Worm (Caenorhabditis elegans): ENCODE data around the gene Y53G8AM.4.

DNA sequence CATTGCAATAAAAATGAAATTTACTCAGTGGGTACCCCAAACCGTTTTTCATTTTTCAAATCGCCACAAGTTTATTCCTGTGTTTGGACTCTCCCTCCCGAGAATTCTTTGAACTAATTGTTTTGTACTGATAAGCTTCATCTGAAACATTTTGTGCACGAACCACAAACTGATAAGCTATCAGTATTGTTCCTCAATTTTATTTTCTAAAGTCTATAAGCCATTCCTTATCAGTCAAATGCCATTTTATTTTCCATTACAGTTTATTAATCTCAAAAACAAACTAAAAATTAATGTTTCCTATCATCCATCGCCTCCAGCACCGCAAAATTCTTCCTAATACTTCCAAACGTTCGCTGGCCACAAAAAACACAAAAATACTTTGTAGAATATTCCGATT is 1.7 kb downstream of the Y53G8AM.4 start:
- TF ChIP-seq tra-4 (tag; optimal IDR thresholded peaks at IDR 0.05) (no peak), flt-1 (GFP tag; IDR thresholded peaks at IDR 0.05) (no peak), ama-1 (optimal IDR thresholded peaks at IDR 0.05) (no peak), aly-1 (tag; optimal IDR thresholded peaks at IDR 0.05) (no peak), F13C5.2 (tag; optimal IDR thresholded peaks at IDR 0.05) (no peak), hmg-4 (GFP tag; optimal IDR thresholded peaks at IDR 0.05) (no peak), hnd-1 (tag; optimal IDR thresholded peaks at IDR 0.05) (no peak), hmbx-1 (tag; optimal IDR thresholded peaks at IDR 0.05) (no peak), ets-7 (tag; optimal IDR thresholded peaks at IDR 0.05) (no peak), tbx-11 (GFP tag; IDR thresholded peaks at IDR 0.05) (no peak), ceh-13 (GFP tag; optimal IDR thresholded peaks at IDR 0.05) (no peak), pes-1 (GFP tag; IDR thresholded peaks at IDR 0.05) (no peak)
